Fruit fly (Drosophila melanogaster) whole organism, embryonic: ENCODE data around the gene TotM.
A peak's percentile ranks its signal among the peaks of the same experiment; 100 is the strongest.

Experiments used
- CG11723 ChIP-seq: fragments of 200-800 bp; sonication (Bioruptor generic); optimal IDR thresholded peaks from 2 replicates; lab custom pipeline; 2017; ENCODE audit warnings: missing biosample characterization, mild to moderate bottlenecking, missing genetic modification characterization
- CG17385 ChIP-seq: fragments of 200-800 bp; sonication (Bioruptor generic); optimal IDR thresholded peaks from 3 replicates; lab custom pipeline; 2018; ENCODE audit warnings: missing biosample characterization, mild to moderate bottlenecking, missing genetic modification characterization
- CG31224 ChIP-seq: fragments of 200-800 bp; sonication (Bioruptor generic); IDR thresholded peaks from 2 replicates; pipeline ENCODE4 v1.3.6; 2022; ENCODE audit warnings: missing biosample characterization, missing genetic modification characterization
- CG31441 ChIP-seq: fragments of 200-800 bp; sonication (Bioruptor generic); IDR thresholded peaks from 2 replicates; pipeline ENCODE4 v1.3.6; 2022; ENCODE audit warnings: missing biosample characterization, missing genetic modification characterization
- CG34422 ChIP-seq: fragments of 200-800 bp; sonication (Bioruptor generic); IDR thresholded peaks from 3 replicates; pipeline ENCODE4 v1.3.6; 2022; ENCODE audit warnings: missing biosample characterization, missing genetic modification characterization
- CG3726 ChIP-seq: fragments of 200-800 bp; sonication (Bioruptor generic); IDR thresholded peaks from 3 replicates; pipeline ENCODE4, ENCODE4 v1.3.6; 2022; ENCODE audit warnings: missing biosample characterization, missing genetic modification characterization
- CG4360 ChIP-seq: fragments of 200-800 bp; sonication (Bioruptor generic); IDR thresholded peaks from 2 replicates; pipeline ENCODE4 v1.3.6; 2022; ENCODE audit warnings: missing biosample characterization, missing genetic modification characterization
- CG6175 ChIP-seq: fragments of 200-800 bp; sonication (Bioruptor generic); IDR thresholded peaks from 3 replicates; pipeline ENCODE4 v1.3.6; 2022; ENCODE audit warnings: missing biosample characterization, missing genetic modification characterization
- CG6272 ChIP-seq: fragments of 200-800 bp; sonication (Bioruptor generic); IDR thresholded peaks from 2 replicates; pipeline ENCODE4 v1.3.6; 2022; ENCODE audit warnings: missing biosample characterization, missing genetic modification characterization
- CG7987 ChIP-seq: fragments of 200-800 bp; sonication (Bioruptor generic); optimal IDR thresholded peaks from 2 replicates; lab custom pipeline; 2018; ENCODE audit warnings: missing biosample characterization, mild to moderate bottlenecking, missing genetic modification characterization, moderate library complexity
- CrebB ChIP-seq: fragments of 200-800 bp; sonication (Bioruptor generic); optimal IDR thresholded peaks from 3 replicates; lab custom pipeline; 2018; ENCODE audit warnings: missing biosample characterization, mild to moderate bottlenecking, missing genetic modification characterization
- D ChIP-seq, 2 experiments: fragments of 200-800 bp in 1 of 2; fragments of >200 bp in 1 of 2; sonication (Bioruptor generic) in 1 of 2; optimal IDR thresholded peaks; 2 replicates in 1 of 2; 3 replicates in 1 of 2; lab custom pipeline; 2017; ENCODE audit warnings: mild to moderate bottlenecking in 1 of 2, missing biosample characterization in 1 of 2, missing genetic modification characterization in 1 of 2, missing genetic modification reagents in 1 of 2
- Dll ChIP-seq: fragments of 200-800 bp; sonication (Bioruptor generic); IDR thresholded peaks from 4 replicates; pipeline ENCODE4 v1.3.6; 2022; ENCODE audit warnings: missing biosample characterization, missing genetic modification characterization; ENCODE audit not compliant: partially characterized antibody
- Drgx ChIP-seq: fragments of 200-800 bp; sonication (Bioruptor generic); IDR thresholded peaks from 2 replicates; pipeline ENCODE4 v1.3.6; 2022; ENCODE audit warnings: missing biosample characterization, missing genetic modification characterization
- E2f2 ChIP-seq: fragments of 200-800 bp; sonication (Bioruptor generic); IDR thresholded peaks from 2 replicates; pipeline ENCODE4 v1.3.6; 2022; ENCODE audit warnings: missing biosample characterization, missing genetic modification characterization
- Fer1 ChIP-seq: fragments of 200-800 bp; sonication (Bioruptor generic); optimal IDR thresholded peaks from 2 replicates; lab custom pipeline; 2017; ENCODE audit warnings: missing biosample characterization, mild to moderate bottlenecking, missing genetic modification characterization
- Gug ChIP-seq: fragments of 200-800 bp; sonication (Bioruptor generic); IDR thresholded peaks from 4 replicates; pipeline ENCODE4 v1.3.6; 2022; ENCODE audit warnings: missing biosample characterization, missing genetic modification characterization
- Hr39 ChIP-seq: fragments of >200 bp; optimal IDR thresholded peaks from 2 replicates; lab custom pipeline; 2017
- NC2β ChIP-seq: fragments of 200-800 bp; sonication (Bioruptor generic); optimal IDR thresholded peaks from 2 replicates; lab custom pipeline; 2016; ENCODE audit warnings: missing biosample characterization, missing genetic modification characterization
- NK7.1 ChIP-seq: fragments of 200-800 bp; sonication (Bioruptor generic); optimal IDR thresholded peaks from 3 replicates; lab custom pipeline; 2016; ENCODE audit warnings: missing biosample characterization, missing genetic modification characterization
- PHDP ChIP-seq: fragments of 200-800 bp; sonication (Bioruptor generic); optimal IDR thresholded peaks from 3 replicates; lab custom pipeline; 2018; ENCODE audit warnings: missing biosample characterization, mild to moderate bottlenecking, missing genetic modification characterization, moderate library complexity
- Rfx ChIP-seq: fragments of 200-800 bp; sonication (Bioruptor generic); IDR thresholded peaks from 2 replicates; pipeline ENCODE4 v1.3.6; 2022; ENCODE audit warnings: missing biosample characterization, missing genetic modification characterization
- Sry-δ ChIP-seq: fragments of 200-800 bp; sonication (Bioruptor generic); optimal IDR thresholded peaks from 2 replicates; lab custom pipeline; 2016; ENCODE audit warnings: missing biosample characterization, missing genetic modification characterization
- Vsx1 ChIP-seq: fragments of 200-800 bp; sonication (Bioruptor generic); optimal IDR thresholded peaks from 2 replicates; lab custom pipeline; 2017; ENCODE audit warnings: missing biosample characterization, mild to moderate bottlenecking, missing genetic modification characterization, missing genetic modification reagents
- abd-A ChIP-seq: fragments of 200-800 bp; sonication (Bioruptor generic); optimal IDR thresholded peaks from 3 replicates; lab custom pipeline; 2019; ENCODE audit warnings: missing biosample characterization, mild to moderate bottlenecking, missing genetic modification characterization, moderate library complexity
- amos ChIP-seq: fragments of 200-800 bp; sonication (Bioruptor generic); IDR thresholded peaks from 2 replicates; pipeline ENCODE4 v1.3.6; 2022; ENCODE audit warnings: missing biosample characterization, missing genetic modification characterization; ENCODE audit not compliant: partially characterized antibody
- aop ChIP-seq: fragments of 200-800 bp; sonication (Bioruptor generic); IDR thresholded peaks from 2 replicates; pipeline ENCODE4 v1.3.6; 2022; ENCODE audit warnings: missing biosample characterization, missing genetic modification characterization
- bsh ChIP-seq, 2 experiments: fragments of 200-800 bp; sonication (Bioruptor generic); optimal IDR thresholded peaks; 2 replicates each; lab custom pipeline; 2017 to 2018; ENCODE audit warnings: mild to moderate bottlenecking in 2 of 2, missing biosample characterization in 2 of 2, missing genetic modification characterization in 2 of 2, moderate library complexity in 1 of 2
- cato ChIP-seq: fragments of 200-800 bp; sonication (Bioruptor generic); optimal IDR thresholded peaks from 2 replicates; lab custom pipeline; 2016; ENCODE audit warnings: missing biosample characterization, missing genetic modification characterization, borderline replicate concordance
- croc ChIP-seq: fragments of 200-800 bp; sonication (Bioruptor generic); conservative IDR thresholded peaks from 3 replicates; pipeline ENCODE4 v1.3.6; 2022; ENCODE audit warnings: missing biosample characterization, missing genetic modification characterization
- crp ChIP-seq, 2 experiments: fragments of 200-800 bp; sonication (Bioruptor generic); optimal IDR thresholded peaks; 2 replicates in 1 of 2; 3 replicates in 1 of 2; lab custom pipeline; 2017; ENCODE audit warnings: missing biosample characterization in 2 of 2, missing genetic modification characterization in 2 of 2, mild to moderate bottlenecking in 1 of 2, moderate library complexity in 1 of 2
- cwo ChIP-seq: fragments of 200-800 bp; sonication (Bioruptor generic); optimal IDR thresholded peaks from 3 replicates; lab custom pipeline; 2017; ENCODE audit warnings: missing biosample characterization, missing genetic modification characterization, mild to moderate bottlenecking, moderate library complexity, missing genetic modification reagents
- dmrt99B ChIP-seq: fragments of 200-800 bp; sonication (Bioruptor generic); optimal IDR thresholded peaks from 2 replicates; lab custom pipeline; 2018; ENCODE audit warnings: missing biosample characterization, mild to moderate bottlenecking, missing genetic modification characterization, moderate library complexity
- esg ChIP-seq: fragments of 200-800 bp; sonication (Bioruptor generic); conservative IDR thresholded peaks from 2 replicates; pipeline ENCODE4 v1.3.6; 2022; ENCODE audit warnings: missing biosample characterization, missing genetic modification characterization
- gcm ChIP-seq: fragments of 200-800 bp; sonication (Bioruptor generic); optimal IDR thresholded peaks from 2 replicates; lab custom pipeline; 2019; ENCODE audit warnings: missing biosample characterization, mild to moderate bottlenecking, missing genetic modification characterization, moderate library complexity
- ham ChIP-seq: fragments of 200-800 bp; sonication (Bioruptor generic); IDR thresholded peaks from 2 replicates; pipeline ENCODE4 v1.3.6; 2022; ENCODE audit warnings: missing biosample characterization, missing genetic modification characterization
- jing ChIP-seq: fragments of 200-800 bp; sonication (Bioruptor generic); optimal IDR thresholded peaks from 2 replicates; lab custom pipeline; 2018; ENCODE audit warnings: missing biosample characterization, mild to moderate bottlenecking, missing genetic modification characterization
- jumu ChIP-seq: fragments of 200-800 bp; sonication (Bioruptor generic); optimal IDR thresholded peaks from 3 replicates; lab custom pipeline; 2016; ENCODE audit warnings: missing biosample characterization, missing genetic modification characterization
- kah ChIP-seq: fragments of 200-800 bp; sonication (Bioruptor generic); optimal IDR thresholded peaks from 2 replicates; lab custom pipeline; 2018; ENCODE audit warnings: missing biosample characterization, mild to moderate bottlenecking, missing genetic modification characterization
- klu ChIP-seq: fragments of 200-800 bp; sonication (Bioruptor generic); IDR thresholded peaks from 2 replicates; pipeline ENCODE4 v1.3.6; 2022; ENCODE audit warnings: missing biosample characterization, missing genetic modification characterization
- lilli ChIP-seq: fragments of 200-800 bp; sonication (Bioruptor generic); optimal IDR thresholded peaks from 3 replicates; lab custom pipeline; 2016; ENCODE audit warnings: missing biosample characterization, missing genetic modification characterization
- lmd ChIP-seq: fragments of 200-800 bp; sonication (Bioruptor generic); IDR thresholded peaks from 2 replicates; pipeline ENCODE4 v1.3.6; 2022; ENCODE audit warnings: missing biosample characterization, missing genetic modification characterization
- nerfin-2 ChIP-seq: fragments of 200-800 bp; sonication (Bioruptor generic); IDR thresholded peaks from 2 replicates; pipeline ENCODE4 v1.3.6; 2022; ENCODE audit warnings: missing biosample characterization, missing genetic modification characterization; ENCODE audit not compliant: partially characterized antibody
- sob ChIP-seq: fragments of 200-800 bp; sonication (Bioruptor generic); IDR thresholded peaks from 2 replicates; pipeline ENCODE4 v1.3.6; 2022; ENCODE audit warnings: missing biosample characterization, missing genetic modification characterization
- toy ChIP-seq: fragments of 200-800 bp; sonication (Bioruptor generic); IDR thresholded peaks from 2 replicates; pipeline ENCODE4 v1.3.6; 2022; ENCODE audit warnings: missing biosample characterization, missing genetic modification characterization
- trem ChIP-seq: fragments of 200-800 bp; optimal IDR thresholded peaks from 3 replicates; lab custom pipeline; 2019; ENCODE audit warnings: missing biosample characterization, mild to moderate bottlenecking, missing genetic modification characterization, moderate library complexity
- tx ChIP-seq: fragments of 200-800 bp; sonication (Bioruptor generic); optimal IDR thresholded peaks from 2 replicates; lab custom pipeline; 2016; ENCODE audit warnings: missing biosample characterization, missing genetic modification characterization
- wor ChIP-seq: fragments of 200-800 bp; sonication (Bioruptor generic); IDR thresholded peaks from 2 replicates; pipeline ENCODE4 v1.3.6; 2022; ENCODE audit warnings: missing biosample characterization, missing genetic modification characterization

The TotM gene

DNA sequence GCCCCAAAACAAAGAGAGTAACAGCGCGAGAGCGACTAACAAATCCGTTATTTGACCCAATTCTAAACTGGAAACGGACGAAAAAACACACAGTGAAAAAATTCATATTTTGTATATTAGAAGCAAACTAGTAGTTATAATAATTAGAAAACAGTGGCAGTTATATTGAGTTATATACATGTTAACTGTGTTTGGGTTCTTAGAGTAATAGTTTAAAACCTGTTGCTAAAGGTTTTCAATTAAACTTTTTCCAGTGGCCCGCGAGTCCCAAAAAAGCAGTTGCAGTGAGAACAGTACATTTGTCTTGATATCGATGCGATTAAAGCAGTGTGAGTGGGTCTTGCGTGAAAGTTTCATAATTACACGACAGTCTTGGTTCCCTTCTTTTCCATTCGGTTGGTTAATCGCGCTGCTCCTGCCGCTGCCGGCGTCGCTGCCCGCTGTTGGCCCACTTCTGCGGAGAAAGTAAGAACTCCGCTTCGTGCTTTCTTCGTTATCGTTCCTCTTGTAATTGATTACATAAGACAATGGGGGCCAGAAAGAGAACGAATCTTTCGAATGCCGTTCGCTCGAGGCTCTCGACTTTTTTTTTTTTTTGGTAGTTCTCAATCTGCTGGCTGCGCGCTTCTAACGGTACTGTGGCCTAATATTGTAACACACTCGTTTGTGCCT, 32.2 kb upstream of the TotM start (continued):
- TF ChIP-seq abd-A (tag; lab: Kevin White, UChicago) (no peak), esg (GFP tag; lab: Robert Waterston, UW) (no peak), PHDP (tag; lab: Kevin White, UChicago) (peak; percentile 59), Dll (GFP tag; lab: Robert Waterston, UW) (no peak), CG6175 (no peak), trem (tag; lab: Kevin White, UChicago) (peak; percentile 22), lilli (GFP tag; lab: Kevin White, UChicago) (no peak), D (optimal IDR thresholded peaks at IDR 0.05; lab: Kevin White, UChicago) (no peak), D (GFP tag; optimal IDR thresholded peaks at IDR 0.05; lab: Kevin White, UChicago) (peak; percentile 54), CG4360 (no peak), CG34422 (GFP tag; lab: Robert Waterston, UW) (no peak), CG11723 (GFP tag; lab: Kevin White, UChicago) (no peak), lmd (no peak), klu (no peak), CG17385 (peak; percentile 36), bsh (GFP tag; optimal IDR thresholded peaks at IDR 0.05; lab: Kevin White, UChicago) (peak in 1 of 2 experiments; percentile 88), tx (GFP tag; lab: Kevin White, UChicago) (no peak), NK7.1 (GFP tag; lab: Kevin White, UChicago) (no peak), toy (GFP tag; lab: Robert Waterston, UW) (no peak), Hr39 (lab: Kevin White, UChicago) (no peak), Drgx (GFP tag; lab: Robert Waterston, UW) (peak; percentile 53; the same call in 1 of the 2 replicates), Gug (GFP tag; lab: Robert Waterston, UW) (no peak), CrebB (tag; lab: Kevin White, UChicago) (no peak), croc (peak; percentile 57; the same call in 2 of the 3 replicates), Rfx (no peak), gcm (GFP tag; lab: Kevin White, UChicago) (peak; percentile 6), kah (no peak), dmrt99B (tag; lab: Kevin White, UChicago) (peak; percentile 57), jing (peak; percentile 34), cwo (GFP tag; lab: Kevin White, UChicago) (no peak), sob (GFP tag; lab: Robert Waterston, UW) (peak; percentile 29; the same call in 1 of the 2 replicates), Sry-δ (no peak), Fer1 (GFP tag; lab: Kevin White, UChicago) (no peak), CG31224 (no peak), ham (GFP tag; lab: Robert Waterston, UW) (no peak), nerfin-2 (GFP tag; lab: Robert Waterston, UW) (no peak), CG31441 (no peak; the same call in 1 of the 2 replicates), amos (GFP tag; lab: Robert Waterston, UW) (no peak), cato (GFP tag; lab: Kevin White, UChicago) (peak; percentile 32), CG7987 (GFP tag; lab: Kevin White, UChicago) (no peak), Vsx1 (GFP tag; lab: Kevin White, UChicago) (no peak), crp (GFP tag; optimal IDR thresholded peaks at IDR 0.05; lab: Kevin White, UChicago) (no peak), E2f2 (GFP tag; lab: Robert Waterston, UW) (peak; percentile 21; the same call in 1 of the 2 replicates), CG6272 (no peak), aop (GFP tag; lab: Robert Waterston, UW) (no peak), NC2β (GFP tag; lab: Kevin White, UChicago) (peak; percentile 36), CG3726 (GFP tag; lab: Robert Waterston, UW) (no peak), jumu (no peak), wor (GFP tag; lab: Robert Waterston, UW) (0 out of 2 replicates have a peak, but pooled peaks have one; percentile 29)
